Worm (Caenorhabditis elegans) whole organism, late embryonic: ENCODE data around the gene rfc-2.
A peak's percentile ranks its signal among the peaks of the same experiment; 100 is the strongest.

Experiments used
- C38D4.7 ChIP-seq: fragments of 200-800 bp; sonication (Bioruptor generic); optimal IDR thresholded peaks from 2 replicates; lab custom pipeline; 2018; ENCODE audit warnings: mild to moderate bottlenecking, missing genetic modification characterization, moderate library complexity, missing compliant biosample characterization
- T23F11.4 ChIP-seq: fragments of 200-800 bp; sonication (Bioruptor generic); optimal IDR thresholded peaks from 2 replicates; lab custom pipeline; 2018; ENCODE audit warnings: mild to moderate bottlenecking, missing genetic modification characterization, missing compliant biosample characterization
- ahr-1 ChIP-seq: sonication (generic microtip); optimal IDR thresholded peaks from 2 replicates; lab custom pipeline; 2016; ENCODE audit warnings: missing genetic modification characterization, missing compliant biosample characterization
- ama-1 ChIP-seq: fragments of 150-350 bp; optimal IDR thresholded peaks from 2 replicates; lab custom pipeline; 2014
- ceh-18 ChIP-seq: sonication (generic microtip); optimal IDR thresholded peaks from 2 replicates; lab custom pipeline; 2016; ENCODE audit warnings: missing genetic modification characterization, missing compliant biosample characterization
- ceh-19 ChIP-seq: fragments of 200-800 bp; sonication (Bioruptor generic); optimal IDR thresholded peaks from 2 replicates; lab custom pipeline; 2018; ENCODE audit warnings: mild to moderate bottlenecking, missing genetic modification characterization, missing compliant biosample characterization
- ceh-2 ChIP-seq: sonication (generic microtip); optimal IDR thresholded peaks from 2 replicates; lab custom pipeline; 2016; ENCODE audit warnings: missing genotype, missing genetic modification characterization, missing compliant biosample characterization
- ceh-34 ChIP-seq: sonication (generic microtip); optimal IDR thresholded peaks from 2 replicates; lab custom pipeline; 2016; ENCODE audit warnings: mild to moderate bottlenecking, missing genetic modification characterization, missing compliant biosample characterization
- ceh-45 ChIP-seq: fragments of 200-800 bp; sonication (Bioruptor generic); IDR thresholded peaks from 2 replicates; pipeline ENCODE4 v1.3.6; 2022; ENCODE audit warnings: missing genetic modification reagents, missing genetic modification characterization, missing compliant biosample characterization
- ceh-6 ChIP-seq: fragments of 200-800 bp; sonication (Bioruptor generic); optimal IDR thresholded peaks from 2 replicates; lab custom pipeline; 2018; ENCODE audit warnings: mild to moderate bottlenecking, missing genetic modification characterization, missing compliant biosample characterization
- che-1 ChIP-seq: sonication (generic microtip); optimal IDR thresholded peaks from 2 replicates; lab custom pipeline; 2016; ENCODE audit warnings: mild to moderate bottlenecking, missing genetic modification characterization, missing compliant biosample characterization
- fax-1 ChIP-seq: sonication (generic microtip); optimal IDR thresholded peaks from 2 replicates; lab custom pipeline; 2016; ENCODE audit warnings: missing genotype, missing genetic modification characterization, missing compliant biosample characterization
- fkh-6 ChIP-seq: sonication (generic microtip); optimal IDR thresholded peaks from 2 replicates; lab custom pipeline; 2016; ENCODE audit warnings: missing genetic modification characterization, missing compliant biosample characterization
- gmeb-2 ChIP-seq: sonication (generic microtip); optimal IDR thresholded peaks from 2 replicates; lab custom pipeline; 2016; ENCODE audit warnings: missing genetic modification characterization, inconsistent platforms, missing compliant biosample characterization
- hlh-13 ChIP-seq: fragments of 200-800 bp; sonication (Bioruptor generic); optimal IDR thresholded peaks from 2 replicates; lab custom pipeline; 2018; ENCODE audit warnings: mild to moderate bottlenecking, missing genetic modification characterization, missing compliant biosample characterization
- hlh-15 ChIP-seq: sonication (generic microtip); optimal IDR thresholded peaks from 2 replicates; lab custom pipeline; 2016; ENCODE audit warnings: missing genetic modification characterization, missing compliant biosample characterization
- hlh-6 ChIP-seq: sonication (generic microtip); optimal IDR thresholded peaks from 2 replicates; lab custom pipeline; 2016; ENCODE audit warnings: missing genotype, missing genetic modification characterization, missing compliant biosample characterization
- lin-11 ChIP-seq: fragments of 200-800 bp; sonication (Bioruptor generic); optimal IDR thresholded peaks from 2 replicates; lab custom pipeline; 2018; ENCODE audit warnings: mild to moderate bottlenecking, missing genetic modification characterization, missing compliant biosample characterization
- mec-3 ChIP-seq: sonication (generic microtip); optimal IDR thresholded peaks from 2 replicates; lab custom pipeline; 2016; ENCODE audit warnings: borderline replicate concordance, missing genetic modification characterization, missing compliant biosample characterization
- nfya-1 ChIP-seq: sonication (generic microtip); optimal IDR thresholded peaks from 2 replicates; lab custom pipeline; 2017; ENCODE audit warnings: missing genetic modification characterization, mild to moderate bottlenecking, missing compliant biosample characterization, antibody characterized with exemption, moderate library complexity
- pag-3 ChIP-seq: sonication (generic microtip); optimal IDR thresholded peaks from 2 replicates; lab custom pipeline; 2016; ENCODE audit warnings: missing compliant biosample characterization, missing genetic modification characterization, borderline replicate concordance
- pat-9 ChIP-seq: fragments of 200-800 bp; sonication (Bioruptor generic); optimal IDR thresholded peaks from 2 replicates; lab custom pipeline; 2018; ENCODE audit warnings: mild to moderate bottlenecking, missing genetic modification characterization, moderate library complexity, missing compliant biosample characterization
- pros-1 ChIP-seq: fragments of 150-350 bp; optimal IDR thresholded peaks from 2 replicates; lab custom pipeline; 2014; ENCODE audit warnings: missing biosample characterization, missing genetic modification reagents, missing genetic modification characterization
- ref-2 ChIP-seq: sonication (generic microtip); optimal IDR thresholded peaks from 2 replicates; lab custom pipeline; 2016; ENCODE audit warnings: missing genetic modification characterization, missing compliant biosample characterization
- rnt-1 ChIP-seq: sonication (generic microtip); optimal IDR thresholded peaks from 2 replicates; lab custom pipeline; 2016; ENCODE audit warnings: missing genetic modification characterization, missing compliant biosample characterization
- syd-9 ChIP-seq: sonication (generic microtip); optimal IDR thresholded peaks from 2 replicates; lab custom pipeline; 2016; ENCODE audit warnings: mild to moderate bottlenecking, missing genetic modification characterization, moderate library complexity, missing compliant biosample characterization
- tbx-2 ChIP-seq: sonication (generic microtip); optimal IDR thresholded peaks from 2 replicates; lab custom pipeline; 2016; ENCODE audit warnings: missing genetic modification characterization, missing compliant biosample characterization
- tbx-7 ChIP-seq: sonication (generic microtip); optimal IDR thresholded peaks from 2 replicates; lab custom pipeline; 2016; ENCODE audit warnings: missing genotype, missing genetic modification characterization, missing compliant biosample characterization
- ttx-3 ChIP-seq: sonication (generic microtip); optimal IDR thresholded peaks from 2 replicates; lab custom pipeline; 2016; ENCODE audit warnings: missing genetic modification reagents, missing genetic modification characterization, missing compliant biosample characterization
- unc-3 ChIP-seq, 2 experiments: fragments of 200-800 bp in 1 of 2; sonication (Bioruptor generic) in 1 of 2; sonication (generic microtip) in 1 of 2; conservative IDR thresholded peaks in 1 of 2; optimal IDR thresholded peaks in 1 of 2; 2 replicates each; pipeline versions ENCODE4 v1.3.6 to Lab custom; 2016 to 2022; ENCODE audit warnings: missing compliant biosample characterization in 2 of 2, missing genetic modification characterization in 2 of 2, missing genetic modification reagents in 1 of 2
- unc-55 ChIP-seq: sonication (generic microtip); optimal IDR thresholded peaks from 2 replicates; lab custom pipeline; 2017; ENCODE audit warnings: missing biosample characterization, missing genetic modification reagents, missing genetic modification characterization
- unc-86 ChIP-seq: sonication (generic microtip); optimal IDR thresholded peaks from 2 replicates; lab custom pipeline; 2016; ENCODE audit warnings: missing genetic modification characterization, missing compliant biosample characterization
- zip-5 ChIP-seq: sonication (generic microtip); optimal IDR thresholded peaks from 2 replicates; lab custom pipeline; 2016; ENCODE audit warnings: missing genetic modification characterization, missing compliant biosample characterization
- ztf-16 ChIP-seq: sonication (generic microtip); optimal IDR thresholded peaks from 2 replicates; lab custom pipeline; 2017; ENCODE audit warnings: missing genetic modification characterization, missing compliant biosample characterization

rfc-2 gene

DNA sequence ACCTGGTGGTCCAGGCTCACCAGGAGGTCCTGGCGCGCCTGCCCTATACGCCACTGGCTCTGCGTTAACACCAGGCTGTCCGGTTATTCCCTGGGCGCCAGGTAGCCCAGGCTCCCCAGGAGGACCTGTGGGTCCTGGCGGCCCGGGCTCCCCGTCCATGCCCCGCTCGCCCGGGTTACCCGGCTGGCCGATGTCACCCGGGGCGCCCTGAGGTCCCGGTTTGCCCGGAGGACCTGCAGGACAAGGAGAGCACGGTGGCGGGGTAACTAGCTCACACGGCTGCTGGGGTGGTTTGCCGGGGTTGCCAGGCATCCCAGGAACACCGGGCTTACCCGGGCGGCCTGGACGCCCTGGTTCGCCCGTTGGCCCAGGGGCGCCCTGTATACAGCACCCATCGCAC, 11.0 kb downstream of the rfc-2 start (continued):
- no peak for TF ChIP-seq hlh-15 (tag; lab: Kevin White, UChicago)
- no peak for TF ChIP-seq T23F11.4 (GFP tag; lab: Kevin White, UChicago)
- TF ChIP-seq C38D4.7 = peak; percentile 2
- TF ChIP-seq ztf-16 (tag; lab: Kevin White, UChicago) = no peak
- TF ChIP-seq gmeb-2 (tag; lab: Kevin White, UChicago) = no peak
- TF ChIP-seq che-1 (tag; lab: Kevin White, UChicago) = no peak
- TF ChIP-seq mec-3 (tag; lab: Kevin White, UChicago) = no peak
- TF ChIP-seq unc-86 (tag; lab: Kevin White, UChicago) = no peak
- TF ChIP-seq ceh-6 (GFP tag; lab: Kevin White, UChicago) = no peak
- no peak for TF ChIP-seq ceh-45
- no peak for TF ChIP-seq tbx-2 (tag; lab: Kevin White, UChicago)
- no peak for TF ChIP-seq pag-3
- TF ChIP-seq ceh-34 (tag; lab: Kevin White, UChicago) = no peak
- peak; percentile 4 for TF ChIP-seq syd-9 (tag; lab: Kevin White, UChicago)
- TF ChIP-seq ceh-18 (tag; lab: Kevin White, UChicago) = no peak
- TF ChIP-seq ahr-1 = no peak
- TF ChIP-seq tbx-7 (tag; lab: Kevin White, UChicago) = no peak
- no peak for TF ChIP-seq ceh-2 (tag; lab: Kevin White, UChicago)
- TF ChIP-seq zip-5 (tag; lab: Kevin White, UChicago) = no peak

DNA sequence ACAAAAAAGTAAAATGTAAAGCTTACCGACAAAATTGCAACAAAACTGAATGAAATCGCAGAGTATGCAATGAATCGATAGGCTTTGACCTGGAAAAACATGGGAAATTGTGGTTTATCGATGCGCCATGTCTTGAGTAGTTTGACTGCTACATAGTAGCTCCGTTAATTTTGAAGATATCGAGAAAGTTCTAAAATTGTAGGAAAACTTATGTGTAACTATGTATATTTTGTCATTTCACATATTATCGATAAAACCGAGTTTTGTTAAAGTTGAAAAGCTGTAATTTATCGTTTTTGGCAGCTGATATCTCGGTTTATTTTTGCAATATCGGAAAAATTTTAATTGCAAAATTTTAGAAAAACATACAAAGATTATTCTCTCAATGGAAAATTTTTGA, 12.0 kb downstream of the rfc-2 start, which contains the start of gene col-105:
Gene col-105 (minus strand): TSS at position 101 of the 400 bp plus-strand sequence.
- no peak for TF ChIP-seq fax-1
- TF ChIP-seq hlh-6 = no peak
- no peak for TF ChIP-seq fkh-6 (tag; lab: Kevin White, UChicago)
- TF ChIP-seq hlh-13 (GFP tag; lab: Kevin White, UChicago) = no peak
- no peak for TF ChIP-seq pros-1
- no peak for TF ChIP-seq zip-5 (tag; lab: Kevin White, UChicago)
- no peak for TF ChIP-seq ceh-19
- TF ChIP-seq, all 69 proteins: peak for 0

DNA sequence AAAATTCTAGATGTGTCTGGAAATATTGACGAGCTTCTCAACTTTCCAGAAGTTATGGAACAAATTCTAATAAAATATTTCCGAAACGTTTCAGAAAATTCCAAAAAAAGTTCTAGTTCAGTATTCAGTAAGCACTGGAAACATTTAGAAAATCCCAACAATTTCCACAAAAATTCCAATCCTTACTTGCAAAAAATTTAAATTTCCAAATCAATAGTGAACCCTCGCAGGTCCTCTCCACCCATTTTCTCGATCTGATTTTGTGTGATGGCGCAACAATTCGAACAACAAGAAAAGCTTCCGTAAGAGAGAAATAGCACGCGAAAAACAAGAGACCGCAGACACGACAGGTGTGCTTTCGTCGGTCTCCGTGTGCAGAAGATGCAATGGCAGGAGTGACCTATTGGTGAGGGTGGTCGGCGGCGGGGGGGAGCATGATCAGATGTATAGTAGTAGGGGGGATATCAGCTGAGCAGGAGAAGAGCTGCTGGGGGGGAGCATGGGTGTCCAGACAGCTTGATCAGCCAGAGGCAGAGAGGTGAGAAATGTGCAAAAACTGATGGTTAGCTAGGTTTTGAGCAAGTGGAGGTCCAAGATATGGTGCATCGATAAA, 14.6 kb downstream of the rfc-2 start:
- TF ChIP-seq nfya-1 = peak; percentile 29
- no peak for TF ChIP-seq ref-2 (tag; lab: Kevin White, UChicago)
- TF ChIP-seq rnt-1 (tag; lab: Kevin White, UChicago) = peak; percentile 10
- TF ChIP-seq ceh-19 = peak; percentile 1
- no peak for TF ChIP-seq zip-5 (tag; lab: Kevin White, UChicago)
- peak; percentile 34 for TF ChIP-seq ceh-18 (tag; lab: Kevin White, UChicago)
- peak; percentile 40 for TF ChIP-seq unc-55 (GFP tag; lab: Kevin White, UChicago)

DNA sequence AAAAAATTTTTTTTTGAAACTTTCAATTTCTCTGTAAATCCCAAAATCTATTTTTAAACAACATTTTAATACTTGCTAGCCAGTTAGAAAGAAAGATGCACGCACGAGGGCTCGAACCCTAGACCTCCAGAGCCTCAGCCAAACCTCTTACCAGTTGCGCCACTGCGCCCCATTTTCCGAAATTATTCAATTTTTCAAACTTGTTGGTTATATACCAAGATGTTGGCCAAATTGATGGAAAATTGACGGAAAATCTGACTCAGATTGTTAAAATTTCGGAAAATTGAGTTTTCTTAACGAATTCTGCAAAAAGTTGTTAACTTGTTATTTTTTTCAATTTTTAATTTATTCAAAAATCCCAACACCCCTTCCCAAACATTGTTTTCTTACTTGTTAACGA, 18.7 kb downstream of the rfc-2 start:
- no peak for TF ChIP-seq pat-9 (tag; lab: Kevin White, UChicago)
- TF ChIP-seq unc-3 (GFP tag; conservative IDR thresholded peaks at IDR 0.05; lab: Robert Waterston, UW) = no peak
- no peak for TF ChIP-seq unc-3 (tag; optimal IDR thresholded peaks at IDR 0.05; lab: Kevin White, UChicago)
- no peak for TF ChIP-seq ceh-34 (tag; lab: Kevin White, UChicago)
- no peak for TF ChIP-seq pros-1
- TF ChIP-seq ttx-3 (tag; lab: Kevin White, UChicago) = no peak
- no peak for TF ChIP-seq lin-11 (tag; lab: Kevin White, UChicago)
- TF ChIP-seq nfya-1 = no peak
- no peak for TF ChIP-seq ama-1 (lab: Kevin White, UChicago)
- TF ChIP-seq gmeb-2 (tag; lab: Kevin White, UChicago) = no peak
- no peak for TF ChIP-seq mec-3 (tag; lab: Kevin White, UChicago)
